Worm (Caenorhabditis elegans): ENCODE results near the gene W02D7.4.

DNA sequence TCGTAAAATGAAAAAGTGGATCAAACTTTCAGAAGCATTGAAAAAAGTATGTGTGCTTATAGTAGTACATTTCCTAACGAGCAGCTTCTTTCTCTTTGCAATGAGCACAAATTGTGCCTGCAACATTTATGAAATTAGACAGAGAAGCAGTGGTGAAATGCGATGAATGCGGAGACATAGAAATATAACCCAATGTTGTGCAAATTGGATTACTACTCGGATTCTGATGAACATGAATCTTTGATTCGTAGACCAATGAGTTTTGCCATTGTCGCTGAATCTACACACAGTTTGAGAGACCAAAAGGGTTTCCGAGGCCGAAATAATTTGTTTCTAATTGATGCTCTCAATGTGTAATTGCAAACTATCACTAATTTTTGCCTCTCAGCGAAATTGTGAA, 43.5 kb downstream of the W02D7.4 start:
- TF ChIP-seq ama-1 (optimal IDR thresholded peaks at IDR 0.05) (no peak), ama-1 (GFP tag; optimal IDR thresholded peaks at IDR 0.05) (no peak), unc-62 (GFP tag; optimal IDR thresholded peaks at IDR 0.05) (no peak), F33H1.4 (GFP tag; IDR thresholded peaks at IDR 0.05) (no peak), bed-1 (GFP tag; IDR thresholded peaks at IDR 0.05) (no peak), ets-4 (GFP tag; optimal IDR thresholded peaks at IDR 0.05) (no peak), ceh-91 (GFP tag; IDR thresholded peaks at IDR 0.05) (no peak), gei-17 (GFP tag; optimal IDR thresholded peaks at IDR 0.05) (no peak), attf-5 (GFP tag; optimal IDR thresholded peaks at IDR 0.05) (no peak)

Measured in whole organism, young adult.